Fruit fly (Drosophila melanogaster) whole organism: ENCODE data around the gene CG3625.

Experiments used
- CG8478 ChIP-seq: fragments of >200 bp; optimal IDR thresholded peaks from 2 replicates; lab custom pipeline; 2018; ENCODE audit warnings: inconsistent platforms
- EcR ChIP-seq, 2 experiments: fragments of >200 bp; optimal IDR thresholded peaks; 2 replicates each; lab custom pipeline; 2017; ENCODE audit warnings: missing biosample characterization in 2 of 2, missing genetic modification characterization in 2 of 2, missing genetic modification reagents in 2 of 2

- TF ChIP-seq EcR (GFP tag; optimal IDR thresholded peaks at IDR 0.05; lab: Kevin White, UChicago) (no peak), CG8478 (lab: Kevin White, UChicago) (no peak)
Measured at dm6 chr2L:273603-274002, 18.0 kb downstream of the CG3625 start, which contains the start of the genes mbm and CG11555.
